Fruit fly (Drosophila melanogaster): ENCODE measurements around the gene Arr2.

Arr2 gene

dm6 chr3L:8648836-8649235 lies at the start of gene Arr2:
Arr2 (minus strand) TSS chr3L:8648936.
- TF ChIP-seq psq (optimal IDR thresholded peaks at IDR 0.05): no peak
- no peak for TF ChIP-seq insv (optimal IDR thresholded peaks at IDR 0.05)
- TF ChIP-seq Myc (optimal IDR thresholded peaks at IDR 0.05): no peak
- TF ChIP-seq ttk (optimal IDR thresholded peaks at IDR 0.05): no peak
- no peak for TF ChIP-seq h (optimal IDR thresholded peaks at IDR 0.05)

- TF ChIP-seq ttk (optimal IDR thresholded peaks at IDR 0.05) (no peak), Myc (optimal IDR thresholded peaks at IDR 0.05) (no peak), insv (optimal IDR thresholded peaks at IDR 0.05) (no peak), h (optimal IDR thresholded peaks at IDR 0.05) (no peak), psq (optimal IDR thresholded peaks at IDR 0.05) (no peak), Sin3A (optimal IDR thresholded peaks at IDR 0.05) (no peak)
Measured at dm6 chr3L:8697862-8698261, 49.1 kb upstream of the Arr2 start.

- no peak for TF ChIP-seq Sin3A (optimal IDR thresholded peaks at IDR 0.05)
Measured at dm6 chr3L:8696487-8696954, 47.8 kb upstream of the Arr2 start.

dm6 chr3L:8695959-8696358 lies 47.2 kb upstream of the Arr2 start:
- no peak for TF ChIP-seq psq (optimal IDR thresholded peaks at IDR 0.05)
- TF ChIP-seq ttk (optimal IDR thresholded peaks at IDR 0.05): no peak
- TF ChIP-seq Myc (optimal IDR thresholded peaks at IDR 0.05): no peak
- no peak for TF ChIP-seq insv (optimal IDR thresholded peaks at IDR 0.05)
- no peak for TF ChIP-seq h (optimal IDR thresholded peaks at IDR 0.05)
- TF ChIP-seq Sin3A (optimal IDR thresholded peaks at IDR 0.05): no peak

dm6 chr3L:8693558-8694502 lies 45.1 kb upstream of the Arr2 start:
- TF ChIP-seq insv (optimal IDR thresholded peaks at IDR 0.05): no peak
- TF ChIP-seq psq (optimal IDR thresholded peaks at IDR 0.05): no peak
- no peak for TF ChIP-seq Sin3A (optimal IDR thresholded peaks at IDR 0.05)
- no peak for TF ChIP-seq h (optimal IDR thresholded peaks at IDR 0.05)
- TF ChIP-seq Myc (optimal IDR thresholded peaks at IDR 0.05): no peak
- TF ChIP-seq ttk (optimal IDR thresholded peaks at IDR 0.05): no peak

dm6 chr3L:8691891-8692874 lies 43.4 kb upstream of the Arr2 start:
- TF ChIP-seq Sin3A (optimal IDR thresholded peaks at IDR 0.05) (no peak), ttk (optimal IDR thresholded peaks at IDR 0.05) (no peak), psq (optimal IDR thresholded peaks at IDR 0.05) (no peak), insv (optimal IDR thresholded peaks at IDR 0.05) (no peak), Myc (optimal IDR thresholded peaks at IDR 0.05) (no peak), h (optimal IDR thresholded peaks at IDR 0.05) (no peak)

- TF ChIP-seq h (optimal IDR thresholded peaks at IDR 0.05): no peak
- TF ChIP-seq Myc (optimal IDR thresholded peaks at IDR 0.05): no peak
- no peak for TF ChIP-seq Sin3A (optimal IDR thresholded peaks at IDR 0.05)
- TF ChIP-seq insv (optimal IDR thresholded peaks at IDR 0.05): no peak
- TF ChIP-seq psq (optimal IDR thresholded peaks at IDR 0.05): no peak
- TF ChIP-seq ttk (optimal IDR thresholded peaks at IDR 0.05): no peak
Measured at dm6 chr3L:8690630-8691029, 41.9 kb upstream of the Arr2 start.

dm6 chr3L:8689675-8690074 lies 40.9 kb upstream of the Arr2 start:
- TF ChIP-seq Sin3A (optimal IDR thresholded peaks at IDR 0.05) (no peak), ttk (optimal IDR thresholded peaks at IDR 0.05) (no peak), h (optimal IDR thresholded peaks at IDR 0.05) (no peak), insv (optimal IDR thresholded peaks at IDR 0.05) (no peak), psq (optimal IDR thresholded peaks at IDR 0.05) (no peak), Myc (optimal IDR thresholded peaks at IDR 0.05) (no peak)

dm6 chr3L:8688694-8689291 lies 40.1 kb upstream of the Arr2 start:
- TF ChIP-seq h (optimal IDR thresholded peaks at IDR 0.05) (no peak), Myc (optimal IDR thresholded peaks at IDR 0.05) (no peak), psq (optimal IDR thresholded peaks at IDR 0.05) (no peak), ttk (optimal IDR thresholded peaks at IDR 0.05) (no peak), Sin3A (optimal IDR thresholded peaks at IDR 0.05) (no peak), insv (optimal IDR thresholded peaks at IDR 0.05) (no peak)

dm6 chr3L:8686646-8687045 lies 37.9 kb upstream of the Arr2 start:
- TF ChIP-seq psq (optimal IDR thresholded peaks at IDR 0.05) (no peak), Myc (optimal IDR thresholded peaks at IDR 0.05) (no peak), ttk (optimal IDR thresholded peaks at IDR 0.05) (no peak), h (optimal IDR thresholded peaks at IDR 0.05) (no peak), Sin3A (optimal IDR thresholded peaks at IDR 0.05) (no peak), insv (optimal IDR thresholded peaks at IDR 0.05) (no peak)

dm6 chr3L:8684419-8685081 lies 35.8 kb upstream of the Arr2 start:
- TF ChIP-seq Sin3A (optimal IDR thresholded peaks at IDR 0.05) (no peak), ttk (optimal IDR thresholded peaks at IDR 0.05) (no peak), psq (optimal IDR thresholded peaks at IDR 0.05) (no peak), Myc (optimal IDR thresholded peaks at IDR 0.05) (no peak), h (optimal IDR thresholded peaks at IDR 0.05) (no peak), insv (optimal IDR thresholded peaks at IDR 0.05) (no peak)

Measured in Kc167 (cell line).